Worm (Caenorhabditis elegans) whole organism, late embryonic: Measurements from ENCODE around the gene T06E8.8.

Experiments
- C08G9.2 ChIP-seq: sonication (generic microtip); optimal IDR thresholded peaks from 2 replicates; lab custom pipeline; 2016; ENCODE audit warnings: mild to moderate bottlenecking, missing genetic modification characterization, moderate library complexity, missing compliant biosample characterization
- C38D4.7 ChIP-seq: fragments of 200-800 bp; sonication (Bioruptor generic); optimal IDR thresholded peaks from 2 replicates; lab custom pipeline; 2018; ENCODE audit warnings: mild to moderate bottlenecking, missing genetic modification characterization, moderate library complexity, missing compliant biosample characterization
- F13H6.1 ChIP-seq: sonication (generic microtip); optimal IDR thresholded peaks from 2 replicates; lab custom pipeline; 2016; ENCODE audit warnings: missing genetic modification characterization, missing compliant biosample characterization
- Y22D7AL.16 ChIP-seq: sonication (generic microtip); optimal IDR thresholded peaks from 2 replicates; lab custom pipeline; 2016; ENCODE audit warnings: missing genetic modification characterization, missing compliant biosample characterization
- ahr-1 ChIP-seq: sonication (generic microtip); optimal IDR thresholded peaks from 2 replicates; lab custom pipeline; 2016; ENCODE audit warnings: missing genetic modification characterization, missing compliant biosample characterization
- ama-1 ChIP-seq: fragments of 150-350 bp; optimal IDR thresholded peaks from 2 replicates; lab custom pipeline; 2014
- ceh-14 ChIP-seq: sonication (generic microtip); optimal IDR thresholded peaks from 2 replicates; lab custom pipeline; 2016; ENCODE audit warnings: missing genotype, missing genetic modification characterization, missing compliant biosample characterization
- ceh-18 ChIP-seq: sonication (generic microtip); optimal IDR thresholded peaks from 2 replicates; lab custom pipeline; 2016; ENCODE audit warnings: missing genetic modification characterization, missing compliant biosample characterization
- ceh-2 ChIP-seq: sonication (generic microtip); optimal IDR thresholded peaks from 2 replicates; lab custom pipeline; 2016; ENCODE audit warnings: missing genotype, missing genetic modification characterization, missing compliant biosample characterization
- ceh-22 ChIP-seq: sonication (generic microtip); optimal IDR thresholded peaks from 2 replicates; lab custom pipeline; 2017; ENCODE audit warnings: missing biosample characterization, missing genetic modification characterization
- ceh-24 ChIP-seq: sonication (generic microtip); optimal IDR thresholded peaks from 2 replicates; lab custom pipeline; 2016; ENCODE audit warnings: mild to moderate bottlenecking, missing genetic modification characterization, missing compliant biosample characterization
- ceh-31 ChIP-seq: sonication (generic microtip); optimal IDR thresholded peaks from 2 replicates; lab custom pipeline; 2016; ENCODE audit warnings: missing genetic modification characterization, missing compliant biosample characterization
- ceh-34 ChIP-seq: sonication (generic microtip); optimal IDR thresholded peaks from 2 replicates; lab custom pipeline; 2016; ENCODE audit warnings: mild to moderate bottlenecking, missing genetic modification characterization, missing compliant biosample characterization
- ceh-45 ChIP-seq: fragments of 200-800 bp; sonication (Bioruptor generic); IDR thresholded peaks from 2 replicates; pipeline ENCODE4 v1.3.6; 2022; ENCODE audit warnings: missing genetic modification reagents, missing genetic modification characterization, missing compliant biosample characterization
- che-1 ChIP-seq: sonication (generic microtip); optimal IDR thresholded peaks from 2 replicates; lab custom pipeline; 2016; ENCODE audit warnings: mild to moderate bottlenecking, missing genetic modification characterization, missing compliant biosample characterization
- dmd-4 ChIP-seq: sonication (generic microtip); optimal IDR thresholded peaks from 2 replicates; lab custom pipeline; 2016; ENCODE audit warnings: borderline replicate concordance, missing genetic modification characterization, missing compliant biosample characterization
- dve-1 ChIP-seq: sonication (generic microtip); optimal IDR thresholded peaks from 2 replicates; lab custom pipeline; 2017; ENCODE audit warnings: antibody characterized with exemption, mild to moderate bottlenecking, missing genetic modification characterization, missing compliant biosample characterization
- elt-4 ChIP-seq: sonication (generic microtip); optimal IDR thresholded peaks from 2 replicates; lab custom pipeline; 2016; ENCODE audit warnings: missing genetic modification characterization, missing compliant biosample characterization
- ets-4 ChIP-seq: sonication (generic microtip); optimal IDR thresholded peaks from 2 replicates; lab custom pipeline; 2016; ENCODE audit warnings: missing genetic modification characterization, missing compliant biosample characterization
- eyg-1 ChIP-seq: sonication (generic microtip); optimal IDR thresholded peaks from 2 replicates; lab custom pipeline; 2016; ENCODE audit warnings: missing genotype, missing genetic modification characterization, missing compliant biosample characterization
- fkh-10 ChIP-seq: fragments of 150-350 bp; optimal IDR thresholded peaks from 2 replicates; lab custom pipeline; 2014; ENCODE audit warnings: missing biosample characterization, missing genetic modification reagents, missing genetic modification characterization
- fkh-6 ChIP-seq: sonication (generic microtip); optimal IDR thresholded peaks from 2 replicates; lab custom pipeline; 2016; ENCODE audit warnings: missing genetic modification characterization, missing compliant biosample characterization
- hlh-13 ChIP-seq: fragments of 200-800 bp; sonication (Bioruptor generic); optimal IDR thresholded peaks from 2 replicates; lab custom pipeline; 2018; ENCODE audit warnings: mild to moderate bottlenecking, missing genetic modification characterization, missing compliant biosample characterization
- hlh-30 ChIP-seq: sonication (generic microtip); optimal IDR thresholded peaks from 2 replicates; lab custom pipeline; 2017; ENCODE audit warnings: antibody characterized with exemption, missing genetic modification characterization, missing compliant biosample characterization; ENCODE audit not compliant: insufficient read depth
- hlh-8 ChIP-seq: sonication (generic microtip); optimal IDR thresholded peaks from 2 replicates; lab custom pipeline; 2016; ENCODE audit warnings: missing genotype, missing genetic modification characterization, missing compliant biosample characterization
- lim-6 ChIP-seq: sonication (generic microtip); optimal IDR thresholded peaks from 2 replicates; lab custom pipeline; 2016; ENCODE audit warnings: missing genetic modification characterization, missing compliant biosample characterization
- madf-2 ChIP-seq: sonication (generic microtip); optimal IDR thresholded peaks from 2 replicates; lab custom pipeline; 2017; ENCODE audit warnings: missing genetic modification characterization, missing compliant biosample characterization
- mec-3 ChIP-seq: sonication (generic microtip); optimal IDR thresholded peaks from 2 replicates; lab custom pipeline; 2016; ENCODE audit warnings: borderline replicate concordance, missing genetic modification characterization, missing compliant biosample characterization
- nfya-1 ChIP-seq: sonication (generic microtip); optimal IDR thresholded peaks from 2 replicates; lab custom pipeline; 2017; ENCODE audit warnings: missing genetic modification characterization, mild to moderate bottlenecking, missing compliant biosample characterization, antibody characterized with exemption, moderate library complexity
- nhr-11 ChIP-seq: fragments of 150-350 bp; optimal IDR thresholded peaks from 2 replicates; lab custom pipeline; 2014; ENCODE audit warnings: missing biosample characterization, missing genetic modification characterization
- odd-2 ChIP-seq: sonication (generic microtip); optimal IDR thresholded peaks from 2 replicates; lab custom pipeline; 2017; ENCODE audit warnings: antibody characterized with exemption, mild to moderate bottlenecking, missing genetic modification characterization, missing compliant biosample characterization
- pag-3 ChIP-seq: sonication (generic microtip); optimal IDR thresholded peaks from 2 replicates; lab custom pipeline; 2016; ENCODE audit warnings: missing compliant biosample characterization, missing genetic modification characterization, borderline replicate concordance
- pax-1 ChIP-seq: fragments of 150-350 bp; optimal IDR thresholded peaks from 2 replicates; lab custom pipeline; 2014; ENCODE audit warnings: missing biosample characterization, missing genetic modification characterization
- pha-4 ChIP-seq: fragments of 150-350 bp; optimal IDR thresholded peaks from 2 replicates; lab custom pipeline; 2018; ENCODE audit warnings: missing biosample characterization, missing genetic modification reagents, missing genetic modification characterization
- sox-4 ChIP-seq: sonication (generic microtip); optimal IDR thresholded peaks from 2 replicates; lab custom pipeline; 2017; ENCODE audit warnings: mild to moderate bottlenecking, missing genetic modification characterization, inconsistent platforms, missing compliant biosample characterization
- tbx-2 ChIP-seq: sonication (generic microtip); optimal IDR thresholded peaks from 2 replicates; lab custom pipeline; 2016; ENCODE audit warnings: missing genetic modification characterization, missing compliant biosample characterization
- unc-42 ChIP-seq: sonication (generic microtip); optimal IDR thresholded peaks from 2 replicates; lab custom pipeline; 2016; ENCODE audit warnings: missing genotype, missing genetic modification characterization, missing compliant biosample characterization
- unc-86 ChIP-seq: sonication (generic microtip); optimal IDR thresholded peaks from 2 replicates; lab custom pipeline; 2016; ENCODE audit warnings: missing genetic modification characterization, missing compliant biosample characterization
- zip-5 ChIP-seq: sonication (generic microtip); optimal IDR thresholded peaks from 2 replicates; lab custom pipeline; 2016; ENCODE audit warnings: missing genetic modification characterization, missing compliant biosample characterization
- ztf-16 ChIP-seq: sonication (generic microtip); optimal IDR thresholded peaks from 2 replicates; lab custom pipeline; 2017; ENCODE audit warnings: missing genetic modification characterization, missing compliant biosample characterization

T06E8.8 gene

ce11 chrV:10031384-10032171 lies 12.0 kb upstream of the T06E8.8 start:
- no peak for TF ChIP-seq unc-86 (tag; lab: Kevin White, UChicago)
- TF ChIP-seq elt-4 (tag; lab: Kevin White, UChicago): no peak
- TF ChIP-seq unc-42 (tag; lab: Kevin White, UChicago): no peak
- TF ChIP-seq hlh-8 (tag; lab: Kevin White, UChicago): no peak
- TF ChIP-seq pha-4 (tag; lab: Kevin White, UChicago): no peak
- no peak for TF ChIP-seq ceh-24 (tag; lab: Kevin White, UChicago)
- no peak for TF ChIP-seq pag-3
- no peak for TF ChIP-seq dmd-4 (tag; lab: Kevin White, UChicago)
- no peak for TF ChIP-seq hlh-13 (GFP tag; lab: Kevin White, UChicago)
- TF ChIP-seq nhr-11 (tag; lab: Kevin White, UChicago): no peak
- TF ChIP-seq F13H6.1 (tag; lab: Kevin White, UChicago): no peak
- TF ChIP-seq ceh-14 (tag; lab: Kevin White, UChicago): no peak
- no peak for TF ChIP-seq fkh-6
- TF ChIP-seq Y22D7AL.16 (tag; lab: Kevin White, UChicago): no peak
- peak; percentile 13 for TF ChIP-seq ets-4 (tag; lab: Kevin White, UChicago)
- peak; percentile 57 for TF ChIP-seq zip-5 (tag; lab: Kevin White, UChicago)
- TF ChIP-seq dve-1 (tag; lab: Kevin White, UChicago): no peak
- TF ChIP-seq ahr-1 (tag; lab: Kevin White, UChicago): no peak
- TF ChIP-seq pax-1: no peak
- TF ChIP-seq ceh-45: no peak
- TF ChIP-seq ceh-2 (tag; lab: Kevin White, UChicago): peak; percentile 40
- no peak for TF ChIP-seq hlh-30 (tag; lab: Kevin White, UChicago)
- TF ChIP-seq ama-1 (lab: Kevin White, UChicago): no peak
- no peak for TF ChIP-seq madf-2 (tag; lab: Kevin White, UChicago)
- no peak for TF ChIP-seq lim-6 (tag; lab: Kevin White, UChicago)
- TF ChIP-seq ceh-31 (tag; lab: Kevin White, UChicago): peak; percentile 31
- no peak for TF ChIP-seq ztf-16 (tag; lab: Kevin White, UChicago)
- no peak for TF ChIP-seq ceh-34 (tag; lab: Kevin White, UChicago)
- no peak for TF ChIP-seq che-1
- TF ChIP-seq eyg-1: no peak
- peak; percentile 48 for TF ChIP-seq C08G9.2 (tag; lab: Kevin White, UChicago)
- no peak for TF ChIP-seq fkh-10 (GFP tag; lab: Kevin White, UChicago)

DNA sequence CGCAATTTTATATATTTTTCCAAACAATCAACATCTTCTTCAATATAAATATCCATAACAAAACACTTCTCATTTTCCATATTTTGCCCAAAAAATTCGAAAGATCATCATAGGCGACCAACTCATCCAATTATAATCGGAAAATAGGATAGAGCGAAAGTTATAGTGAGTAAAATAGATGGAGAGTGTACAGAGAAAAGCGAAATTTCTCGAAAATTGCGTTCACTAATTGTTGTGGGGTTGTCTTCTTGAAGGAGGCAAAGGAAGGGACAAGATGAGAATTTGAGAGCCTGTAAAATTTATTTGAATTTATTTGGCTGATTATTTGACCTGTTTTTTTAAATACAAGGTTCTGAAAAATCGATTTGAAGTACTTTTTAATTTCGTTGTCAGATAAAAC lies 8.0 kb upstream of the T06E8.8 start:
- TF ChIP-seq unc-42 (tag; lab: Kevin White, UChicago) (peak; percentile 30), mec-3 (tag; lab: Kevin White, UChicago) (no peak), hlh-13 (GFP tag; lab: Kevin White, UChicago) (no peak)

- peak; percentile 36 for TF ChIP-seq nfya-1 (tag; lab: Kevin White, UChicago)
- no peak for TF ChIP-seq ceh-45
- no peak for TF ChIP-seq C38D4.7 (GFP tag; lab: Kevin White, UChicago)
- TF ChIP-seq ceh-18: peak; percentile 45
- TF ChIP-seq tbx-2: peak; percentile 11
- no peak for TF ChIP-seq elt-4 (tag; lab: Kevin White, UChicago)
- no peak for TF ChIP-seq ceh-22
- peak; percentile 55 for TF ChIP-seq ceh-34 (tag; lab: Kevin White, UChicago)
- TF ChIP-seq odd-2: no peak
- TF ChIP-seq ceh-31 (tag; lab: Kevin White, UChicago): peak; percentile 35
- TF ChIP-seq sox-4 (tag; lab: Kevin White, UChicago): no peak
- TF ChIP-seq pag-3: no peak
- TF ChIP-seq ceh-2 (tag; lab: Kevin White, UChicago): no peak
These were observed 7.3 kb upstream of the T06E8.8 start, which contains the start of gene T06E8.2 for ce11 chrV:10036275-10036674. TSS of gene T06E8.2 (minus strand) at chrV:10036413.
